Worm (Caenorhabditis elegans): ENCODE results near the gene D2096.10.

The D2096.10 gene

DNA sequence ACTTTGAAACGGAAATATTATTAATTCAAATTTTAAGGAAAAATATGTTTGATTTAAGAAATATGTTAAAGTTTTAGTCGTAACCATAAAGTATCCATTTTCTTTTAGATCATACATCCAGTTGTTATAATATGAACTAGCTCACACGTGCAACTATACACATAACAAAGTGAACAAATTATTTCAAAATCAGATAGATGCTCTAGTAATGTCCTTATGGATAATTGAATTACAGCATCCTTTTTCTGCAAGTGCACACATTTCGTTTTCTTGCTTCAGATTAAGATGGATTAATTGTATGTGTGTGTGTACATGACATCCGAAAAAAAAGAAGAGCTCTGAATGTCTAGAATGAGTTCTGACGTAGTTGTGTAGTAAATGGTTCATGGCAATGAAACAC, 3.4 kb downstream of the D2096.10 start:
- TF ChIP-seq snpc-1.3 (tag; optimal IDR thresholded peaks at IDR 0.05; ENCODE audit: insufficient read depth), result no peak
- TF ChIP-seq C06A6.2 (GFP tag; conservative IDR thresholded peaks at IDR 0.05), result no peak
- TF ChIP-seq mxl-1 (tag; optimal IDR thresholded peaks at IDR 0.05), result no peak
- TF ChIP-seq attf-5 (GFP tag; optimal IDR thresholded peaks at IDR 0.05), result no peak
- TF ChIP-seq lag-1 (GFP tag; IDR thresholded peaks at IDR 0.05), result no peak
- no peak for TF ChIP-seq nhr-179 (tag; optimal IDR thresholded peaks at IDR 0.05)
- TF ChIP-seq lin-26 (GFP tag; IDR thresholded peaks at IDR 0.05), result no peak

DNA sequence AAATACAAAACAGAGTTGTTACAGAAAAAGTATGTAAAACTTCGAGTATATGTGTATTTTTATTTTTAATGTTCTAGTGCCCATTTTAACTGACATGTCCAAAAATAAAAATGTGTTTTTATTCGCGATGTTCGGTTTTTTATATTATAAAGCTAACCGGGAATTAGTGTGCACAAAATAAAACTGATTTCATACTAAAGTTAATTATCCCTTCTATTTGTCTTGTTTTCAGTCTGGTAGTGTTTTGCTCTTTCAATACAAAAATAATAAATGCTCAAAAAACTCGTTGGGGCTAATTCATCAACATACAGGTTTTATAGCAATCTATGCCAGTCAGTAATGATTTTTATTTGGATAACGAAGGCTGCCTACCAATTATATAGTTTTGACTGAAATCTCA, 4.3 kb downstream of the D2096.10 start:
- TF ChIP-seq aptf-2 (GFP tag; conservative IDR thresholded peaks at IDR 0.05) (no peak), F10E7.11 (tag; optimal IDR thresholded peaks at IDR 0.05) (no peak), mcd-1 (GFP tag; IDR thresholded peaks at IDR 0.05) (no peak), D2030.7 (GFP tag; IDR thresholded peaks at IDR 0.05) (no peak), let-607 (tag; optimal IDR thresholded peaks at IDR 0.05) (no peak), ekl-4 (GFP tag; IDR thresholded peaks at IDR 0.05) (no peak), Y53F4B.3 (GFP tag; IDR thresholded peaks at IDR 0.05) (no peak), F52B5.7 (tag; optimal IDR thresholded peaks at IDR 0.05) (no peak), attf-6 (GFP tag; IDR thresholded peaks at IDR 0.05) (no peak)

DNA sequence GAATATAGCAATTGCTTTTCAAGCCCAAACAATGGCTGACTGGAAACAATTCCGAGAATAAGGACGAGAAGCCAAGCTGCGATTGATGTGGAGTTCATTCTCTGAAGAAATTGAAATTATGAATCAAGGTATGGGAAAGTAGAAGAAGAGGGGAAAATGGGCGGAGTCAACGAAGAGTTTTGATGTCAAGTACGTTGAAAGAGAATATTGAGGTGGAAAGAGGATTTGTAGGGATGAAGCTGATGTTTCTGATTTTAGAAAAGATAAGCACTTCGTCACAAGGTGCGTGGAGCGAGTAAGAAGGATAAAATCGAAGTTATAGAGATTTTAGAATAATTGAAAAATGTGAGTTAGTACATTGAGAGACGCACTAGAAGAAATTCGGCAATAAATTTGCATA, 6.3 kb downstream of the D2096.10 start, which contains the start of gene D2096.9:
Gene D2096.9, minus strand, starts transcription at position 101 of the 400 bp plus-strand sequence.
- TF ChIP-seq K12H6.12 (tag; optimal IDR thresholded peaks at IDR 0.05) (no peak), sptf-2 (GFP tag; optimal IDR thresholded peaks at IDR 0.05) (no peak), F52B5.7 (tag; optimal IDR thresholded peaks at IDR 0.05) (no peak), xnd-1 (tag; optimal IDR thresholded peaks at IDR 0.05) (no peak), D2030.7 (GFP tag; IDR thresholded peaks at IDR 0.05) (no peak), egl-18 (GFP tag; IDR thresholded peaks at IDR 0.05) (no peak), Y53F4B.3 (GFP tag; IDR thresholded peaks at IDR 0.05) (no peak), lin-54 (GFP tag; optimal IDR thresholded peaks at IDR 0.05) (no peak), bed-1 (GFP tag; IDR thresholded peaks at IDR 0.05) (no peak)

DNA sequence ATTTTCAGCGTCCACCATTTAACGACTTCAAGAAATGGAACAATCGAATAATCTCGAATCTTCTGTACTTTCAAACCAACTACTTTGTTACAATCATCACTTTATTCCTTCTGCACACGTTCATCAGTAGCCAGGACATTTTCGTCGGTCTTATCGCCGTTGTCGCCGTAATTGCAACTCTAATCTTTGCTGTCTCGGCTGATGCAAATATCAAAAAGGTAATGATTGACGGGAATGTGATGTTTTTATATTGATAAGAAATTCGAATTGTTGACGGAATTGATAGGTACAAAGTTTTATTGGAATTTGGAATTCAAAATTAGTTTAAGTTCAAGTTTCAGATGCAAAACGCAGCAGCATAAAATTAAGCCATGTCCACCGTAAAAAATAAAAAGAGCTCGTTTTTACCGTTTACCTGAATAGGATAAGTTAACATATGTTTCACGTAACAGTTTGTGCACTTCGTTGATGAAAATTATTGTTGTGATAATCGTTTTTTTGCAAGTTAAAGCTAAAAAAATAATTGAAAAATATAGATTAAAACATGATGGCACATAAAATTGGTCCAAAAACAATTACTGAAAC, 8.7 kb downstream of the D2096.10 start:
- TF ChIP-seq tbp1 (GFP tag; optimal IDR thresholded peaks at IDR 0.05) (peak; percentile 24), nhr-80 (tag; optimal IDR thresholded peaks at IDR 0.05) (peak; percentile 93), let-607 (tag; optimal IDR thresholded peaks at IDR 0.05) (peak in 1 of 2 experiments; percentile 40), Y53G8AR.9 (GFP tag; conservative IDR thresholded peaks at IDR 0.05) (no peak), unc-62 (GFP tag; optimal IDR thresholded peaks at IDR 0.05) (peak; percentile 54)

DNA sequence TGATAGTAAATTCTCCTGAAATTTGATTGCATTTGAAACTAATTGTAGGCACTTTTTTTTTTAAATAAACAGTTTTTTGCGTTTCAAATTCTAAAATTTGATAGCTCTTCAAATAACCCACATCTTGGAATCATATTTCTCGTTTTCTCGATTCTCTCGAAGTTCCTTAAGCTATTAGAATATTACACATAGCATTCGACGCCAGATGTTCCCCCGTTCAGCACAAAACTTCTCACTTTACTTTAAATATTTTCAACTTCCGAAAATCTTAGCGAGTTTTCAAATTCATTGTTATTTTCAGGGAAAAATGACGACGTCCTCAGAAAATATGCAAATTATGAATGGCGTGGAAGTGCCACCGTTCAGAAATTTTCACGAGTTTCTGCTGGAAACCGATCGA, 9.4 kb downstream of the D2096.10 start, which contains the start of gene praf-3:
Gene praf-3, plus strand, starts transcription at position 301 of the 400 bp plus-strand sequence.
- TF ChIP-seq ztf-25 (GFP tag; IDR thresholded peaks at IDR 0.05) (no peak), cebp-2 (GFP tag; IDR thresholded peaks at IDR 0.05) (no peak), pha-4 (tag; optimal IDR thresholded peaks at IDR 0.05) (no peak), unc-62 (GFP tag; optimal IDR thresholded peaks at IDR 0.05) (no peak), F55B11.4 (tag; optimal IDR thresholded peaks at IDR 0.05; ENCODE audit: borderline replicate concordance, insufficient read depth) (no peak), snpc-4 (GFP tag; optimal IDR thresholded peaks at IDR 0.05) (no peak), snpc-4 (tag; optimal IDR thresholded peaks at IDR 0.05) (no peak), rpc-1 (optimal IDR thresholded peaks at IDR 0.05) (no peak), rpc-1 (tag; optimal IDR thresholded peaks at IDR 0.05) (no peak), bed-2 (GFP tag; IDR thresholded peaks at IDR 0.05) (no peak), madf-3 (GFP tag; IDR thresholded peaks at IDR 0.05) (no peak), F57A8.1 (GFP tag; optimal IDR thresholded peaks at IDR 0.05) (no peak), him-1 (tag; optimal IDR thresholded peaks at IDR 0.05) (no peak), somi-1 (GFP tag; optimal IDR thresholded peaks at IDR 0.05) (no peak), C06A6.2 (GFP tag; conservative IDR thresholded peaks at IDR 0.05) (no peak)

Data from whole organism, young adult.